Worm (Caenorhabditis elegans) whole organism, L4 larva: Measurements from ENCODE around the gene F28C1.3.

ENCODE experiments used
- F10B5.3 ChIP-seq: sonication (generic microtip); optimal IDR thresholded peaks from 2 replicates; lab custom pipeline; 2016; ENCODE audit warnings: mild to moderate bottlenecking, missing genetic modification characterization, missing compliant biosample characterization
- T26A8.4 ChIP-seq: fragments of 200-800 bp; sonication (Bioruptor generic); IDR thresholded peaks from 2 replicates; pipeline ENCODE4 v1.3.6; 2022; ENCODE audit warnings: missing genetic modification characterization, missing compliant biosample characterization
- Y75B8A.6 ChIP-seq: fragments of 200-800 bp; sonication (Bioruptor generic); IDR thresholded peaks from 2 replicates; pipeline ENCODE4 v1.3.6; 2022; ENCODE audit warnings: missing genetic modification reagents, missing genetic modification characterization, missing compliant biosample characterization
- ZK337.2 ChIP-seq: fragments of 200-800 bp; sonication (Bioruptor generic); IDR thresholded peaks from 2 replicates; pipeline ENCODE4 v1.3.6; 2022; ENCODE audit warnings: missing genetic modification reagents, missing genetic modification characterization, missing compliant biosample characterization
- aha-1 ChIP-seq: fragments of 150-350 bp; peaks from one replicate; lab custom pipeline; 2014; ENCODE audit warnings: missing biosample characterization, missing genetic modification characterization
- aly-2 ChIP-seq: sonication (generic microtip); optimal IDR thresholded peaks from 2 replicates; lab custom pipeline; 2018; ENCODE audit warnings: missing biosample characterization, missing genetic modification characterization
- ama-1 ChIP-seq: fragments of 150-350 bp; optimal IDR thresholded peaks from 2 replicates; lab custom pipeline; 2014; ENCODE audit warnings: inconsistent platforms, mixed read lengths
- attf-4 ChIP-seq: sonication (generic microtip); optimal IDR thresholded peaks from 3 replicates; lab custom pipeline; 2017; ENCODE audit warnings: missing biosample characterization, missing genetic modification characterization
- ceh-44 ChIP-seq: fragments of 200-800 bp; sonication (Bioruptor generic); IDR thresholded peaks from 2 replicates; pipeline ENCODE4 v1.3.6; 2022; ENCODE audit warnings: missing genetic modification reagents, missing genetic modification characterization, missing compliant biosample characterization
- ces-1 ChIP-seq: fragments of 150-350 bp; sonication (generic microtip); optimal IDR thresholded peaks from 4 replicates; lab custom pipeline; 2014; ENCODE audit warnings: missing biosample characterization, missing genetic modification reagents, missing genetic modification characterization
- daf-16 ChIP-seq, 3 experiments: sonication (generic microtip); optimal IDR thresholded peaks; 2 replicates each; lab custom pipeline; 2016 to 2017; ENCODE audit warnings: missing genetic modification characterization in 3 of 3, missing genetic modification reagents in 3 of 3, mild to moderate bottlenecking in 2 of 3, missing compliant biosample characterization in 2 of 3, missing biosample characterization in 1 of 3, moderate library complexity in 1 of 3
- dmd-8 ChIP-seq: fragments of 200-800 bp; sonication (Bioruptor generic); IDR thresholded peaks from 2 replicates; pipeline ENCODE4 v1.3.6; 2022; ENCODE audit warnings: missing genetic modification characterization, missing compliant biosample characterization
- dpl-1 ChIP-seq: fragments of 150-350 bp; optimal IDR thresholded peaks from 2 replicates; lab custom pipeline; 2014; ENCODE audit warnings: missing biosample characterization, missing genetic modification reagents, missing genetic modification characterization
- duxl-1 ChIP-seq: sonication (generic microtip); optimal IDR thresholded peaks from 2 replicates; lab custom pipeline; 2016; ENCODE audit warnings: mild to moderate bottlenecking, missing genetic modification characterization, moderate library complexity, missing compliant biosample characterization; ENCODE audit not compliant: poor library complexity
- dve-1 ChIP-seq: sonication (generic microtip); optimal IDR thresholded peaks from 2 replicates; lab custom pipeline; 2017; ENCODE audit warnings: antibody characterized with exemption, mild to moderate bottlenecking, missing genetic modification characterization, missing compliant biosample characterization; ENCODE audit not compliant: insufficient read depth
- egl-43 ChIP-seq: fragments of 200-800 bp; sonication (Bioruptor generic); IDR thresholded peaks from 2 replicates; pipeline ENCODE4 v1.3.6; 2022; ENCODE audit warnings: missing genetic modification reagents, missing genetic modification characterization, missing compliant biosample characterization
- hlh-30 ChIP-seq: sonication (generic microtip); optimal IDR thresholded peaks from 2 replicates; lab custom pipeline; 2017; ENCODE audit warnings: antibody characterized with exemption, mild to moderate bottlenecking, missing genetic modification characterization, missing compliant biosample characterization; ENCODE audit not compliant: insufficient read depth
- hmg-1.1 ChIP-seq: fragments of 200-800 bp; sonication (Bioruptor generic); IDR thresholded peaks from 2 replicates; pipeline ENCODE4 v1.3.6; 2022; ENCODE audit warnings: missing genetic modification reagents, missing genetic modification characterization, missing compliant biosample characterization
- lin-1 ChIP-seq: fragments of 200-800 bp; sonication (Bioruptor generic); IDR thresholded peaks from 2 replicates; pipeline ENCODE4 v1.3.6; 2022; ENCODE audit warnings: missing genetic modification reagents, missing genetic modification characterization, missing compliant biosample characterization
- lin-13 ChIP-seq: fragments of 150-350 bp; optimal IDR thresholded peaks from 2 replicates; lab custom pipeline; 2014; ENCODE audit warnings: missing biosample characterization, missing genetic modification reagents, missing genetic modification characterization
- lin-38 ChIP-seq: fragments of 200-800 bp; sonication (Bioruptor generic); IDR thresholded peaks from 2 replicates; pipeline ENCODE4 v1.3.6; 2022; ENCODE audit warnings: missing genetic modification reagents, missing genetic modification characterization, missing compliant biosample characterization
- lsy-2 ChIP-seq, 2 experiments: fragments of 150-350 bp in 1 of 2; sonication (generic microtip) in 1 of 2; optimal IDR thresholded peaks; 2 replicates each; lab custom pipeline; 2014 to 2017; ENCODE audit warnings: missing biosample characterization in 2 of 2, missing genetic modification characterization in 2 of 2
- mdl-1 ChIP-seq, 2 experiments: fragments of 150-350 bp in 1 of 2; sonication (generic microtip) in 1 of 2; optimal IDR thresholded peaks; 2 replicates each; lab custom pipeline; 2014 to 2017; ENCODE audit warnings: missing biosample characterization in 2 of 2, missing genetic modification characterization in 2 of 2
- mdt-29 ChIP-seq: fragments of 200-800 bp; sonication (Bioruptor generic); IDR thresholded peaks from 2 replicates; pipeline ENCODE4 v1.3.6; 2022; ENCODE audit warnings: missing genetic modification reagents, missing genetic modification characterization, missing compliant biosample characterization
- mep-1 ChIP-seq: fragments of 150-350 bp; sonication (generic microtip); optimal IDR thresholded peaks from 3 replicates; lab custom pipeline; 2014; ENCODE audit warnings: missing biosample characterization, missing genetic modification characterization
- mes-2 ChIP-seq: sonication (generic microtip); optimal IDR thresholded peaks from 2 replicates; lab custom pipeline; 2016; ENCODE audit warnings: missing genotype, mild to moderate bottlenecking, missing genetic modification characterization, missing compliant biosample characterization; ENCODE audit not compliant: poor library complexity, severe bottlenecking
- mxl-3 ChIP-seq: fragments of 200-800 bp; sonication (Bioruptor generic); optimal IDR thresholded peaks from 2 replicates; lab custom pipeline; 2018; ENCODE audit warnings: mild to moderate bottlenecking, missing genetic modification characterization, missing compliant biosample characterization
- nhr-10 ChIP-seq: fragments of 150-350 bp; optimal IDR thresholded peaks from 2 replicates; lab custom pipeline; 2014; ENCODE audit warnings: missing biosample characterization, missing genetic modification characterization
- nhr-102 ChIP-seq: sonication (generic microtip); optimal IDR thresholded peaks from 2 replicates; lab custom pipeline; 2016; ENCODE audit warnings: mild to moderate bottlenecking, missing genetic modification characterization, moderate library complexity, missing compliant biosample characterization
- nhr-111 ChIP-seq: fragments of 200-800 bp; sonication (Bioruptor generic); optimal IDR thresholded peaks from 2 replicates; lab custom pipeline; 2018; ENCODE audit warnings: mild to moderate bottlenecking, missing genetic modification characterization, missing compliant biosample characterization
- nhr-237 ChIP-seq: sonication (generic microtip); optimal IDR thresholded peaks from 2 replicates; lab custom pipeline; 2017; ENCODE audit warnings: missing biosample characterization, missing genetic modification characterization
- nhr-25 ChIP-seq: sonication (generic microtip); optimal IDR thresholded peaks from 2 replicates; lab custom pipeline; 2017; ENCODE audit warnings: missing genetic modification characterization, mild to moderate bottlenecking, missing compliant biosample characterization, antibody characterized with exemption, moderate library complexity, borderline replicate concordance; ENCODE audit not compliant: insufficient read depth
- nhr-28 ChIP-seq: fragments of 150-350 bp; optimal IDR thresholded peaks from 2 replicates; lab custom pipeline; 2014; ENCODE audit warnings: missing biosample characterization, missing genetic modification characterization
- nhr-42 ChIP-seq: fragments of 200-800 bp; sonication (Bioruptor generic); IDR thresholded peaks from 2 replicates; pipeline ENCODE4 v1.3.6; 2022; ENCODE audit warnings: missing genetic modification characterization, missing compliant biosample characterization
- nhr-48 ChIP-seq: sonication (generic microtip); optimal IDR thresholded peaks from 2 replicates; lab custom pipeline; 2016; ENCODE audit warnings: mild to moderate bottlenecking, missing genetic modification characterization, missing compliant biosample characterization
- nhr-6 ChIP-seq: fragments of 150-350 bp; optimal IDR thresholded peaks from 2 replicates; lab custom pipeline; 2014; ENCODE audit warnings: missing biosample characterization, missing genetic modification characterization
- pha-4 ChIP-seq, 2 experiments: fragments of 150-350 bp in 1 of 2; fragments of 200-800 bp in 1 of 2; sonication (Bioruptor generic) in 1 of 2; IDR thresholded peaks in 1 of 2; optimal IDR thresholded peaks in 1 of 2; 2 replicates each; pipeline versions ENCODE4 v1.3.6 to Lab custom; 2014 to 2022; ENCODE audit warnings: missing genetic modification characterization in 2 of 2, missing genetic modification reagents in 2 of 2, missing biosample characterization in 1 of 2, missing compliant biosample characterization in 1 of 2
- sdz-12 ChIP-seq: fragments of 200-800 bp; sonication (Bioruptor generic); optimal IDR thresholded peaks from 2 replicates; lab custom pipeline; 2018; ENCODE audit warnings: mild to moderate bottlenecking, missing genetic modification characterization, missing compliant biosample characterization
- set-16 ChIP-seq: fragments of 200-800 bp; sonication (Bioruptor generic); IDR thresholded peaks from 2 replicates; pipeline ENCODE4 v1.3.6; 2022; ENCODE audit warnings: missing genetic modification reagents, missing genetic modification characterization, missing compliant biosample characterization
- snpc-1.2 ChIP-seq: fragments of 200-800 bp; sonication (Bioruptor generic); IDR thresholded peaks from 2 replicates; pipeline ENCODE4 v1.3.6; 2022; ENCODE audit warnings: missing genetic modification reagents, missing genetic modification characterization, missing compliant biosample characterization
- snpc-4 ChIP-seq: fragments of 150-350 bp; optimal IDR thresholded peaks from 2 replicates; lab custom pipeline; 2014; ENCODE audit warnings: missing biosample characterization, missing genetic modification characterization
- spr-1 ChIP-seq: sonication (generic microtip); optimal IDR thresholded peaks from 2 replicates; lab custom pipeline; 2016; ENCODE audit warnings: mild to moderate bottlenecking, missing genetic modification characterization, missing compliant biosample characterization
- tra-1 ChIP-seq: fragments of 200-800 bp; sonication (Bioruptor generic); IDR thresholded peaks from 2 replicates; pipeline ENCODE4 v1.3.6; 2022; ENCODE audit warnings: missing genetic modification reagents, missing genetic modification characterization, missing compliant biosample characterization
- unc-130 ChIP-seq: sonication (generic microtip); optimal IDR thresholded peaks from 2 replicates; lab custom pipeline; 2016; ENCODE audit warnings: missing genetic modification reagents, missing genetic modification characterization, missing compliant biosample characterization
- unc-62 ChIP-seq, 3 experiments: fragments of 150-350 bp in 1 of 3; sonication (generic microtip); optimal IDR thresholded peaks in 2 of 3; peaks in 1 of 3; 1 replicate in 1 of 3; 2 replicates in 2 of 3; lab custom pipeline; 2014 to 2017; ENCODE audit warnings: missing biosample characterization in 3 of 3, missing genetic modification characterization in 3 of 3, missing genetic modification reagents in 3 of 3, missing genotype in 1 of 3
- zip-11 ChIP-seq: fragments of 200-800 bp; sonication (Bioruptor generic); IDR thresholded peaks from 2 replicates; pipeline ENCODE4 v1.3.6; 2022; ENCODE audit warnings: missing genetic modification characterization, missing compliant biosample characterization
- ztf-7 ChIP-seq: fragments of 150-350 bp; optimal IDR thresholded peaks from 2 replicates; lab custom pipeline; 2014; ENCODE audit warnings: missing biosample characterization, missing genetic modification characterization

The F28C1.3 gene

ce11 chrV:12491070-12491643 lies 22.7 kb downstream of the F28C1.3 start:
- TF ChIP-seq mxl-3 (peak; percentile 54), mes-2 (tag; lab: Kevin White, UChicago) (peak; percentile 90), T26A8.4 (GFP tag; lab: Robert Waterston, UW) (peak; percentile 92), mdl-1 (tag; optimal IDR thresholded peaks at IDR 0.05; lab: Kevin White, UChicago) (peak; percentile 31 to 47), aly-2 (tag; lab: Kevin White, UChicago) (no peak), nhr-102 (peak; percentile 85), zip-11 (0 out of 2 replicates have a peak, but pooled peaks have one; percentile 43), hlh-30 (tag; lab: Kevin White, UChicago) (peak; percentile 70), nhr-25 (tag; lab: Kevin White, UChicago) (no peak), ztf-7 (peak; percentile 52), unc-130 (GFP tag; lab: Kevin White, UChicago) (peak; percentile 65), lin-13 (GFP tag; lab: Kevin White, UChicago) (peak; percentile 74), set-16 (GFP tag; lab: Robert Waterston, UW) (no peak), dve-1 (peak; percentile 92), nhr-10 (no peak), duxl-1 (peak; percentile 89), ZK337.2 (0 out of 2 replicates have a peak, but pooled peaks have one; percentile 3), lin-1 (GFP tag; lab: Robert Waterston, UW) (peak; percentile 74), mep-1 (tag; lab: Kevin White, UChicago) (peak; percentile 84), nhr-42 (GFP tag; lab: Robert Waterston, UW) (peak; percentile 75), dpl-1 (peak; percentile 28), ces-1 (GFP tag; lab: Kevin White, UChicago) (no peak), attf-4 (tag; lab: Kevin White, UChicago) (no peak), unc-62 (GFP tag; optimal IDR thresholded peaks at IDR 0.05 in 1 of 2; lab: Kevin White, UChicago) (no peak), unc-62 (tag; optimal IDR thresholded peaks at IDR 0.05; lab: Kevin White, UChicago) (no peak), lsy-2 (tag; optimal IDR thresholded peaks at IDR 0.05; lab: Kevin White, UChicago) (peak in 1 of 2 experiments; percentile 68), lin-38 (peak; percentile 68), Y75B8A.6 (no peak), dmd-8 (0 out of 2 replicates have a peak, but pooled peaks have one; percentile 29), F10B5.3 (tag; lab: Kevin White, UChicago) (peak; percentile 77), egl-43 (GFP tag; lab: Robert Waterston, UW) (peak; percentile 76; the same call in 1 of the 2 replicates), snpc-4 (tag; lab: Kevin White, UChicago) (peak; percentile 94), pha-4 (GFP tag; IDR thresholded peaks at IDR 0.05; lab: Robert Waterston, UW) (peak; percentile 60; the same call in 1 of the 2 replicates), pha-4 (tag; optimal IDR thresholded peaks at IDR 0.05; lab: Kevin White, UChicago) (no peak), nhr-6 (tag; lab: Kevin White, UChicago) (peak; percentile 81), daf-16 (GFP tag; optimal IDR thresholded peaks at IDR 0.05; lab: Kevin White, UChicago) (peak; percentile 38 to 87), daf-16 (tag; optimal IDR thresholded peaks at IDR 0.05; lab: Kevin White, UChicago) (peak; percentile 84), ama-1 (lab: Kevin White, UChicago) (peak; percentile 68), tra-1 (GFP tag; lab: Robert Waterston, UW) (peak; percentile 55; the same call in 1 of the 2 replicates), nhr-28 (tag; lab: Kevin White, UChicago) (peak; percentile 30), hmg-1.1 (peak; percentile 63; the same call in 1 of the 2 replicates), aha-1 (tag; lab: Kevin White, UChicago) (peak; percentile 46), mdt-29 (GFP tag; lab: Robert Waterston, UW) (peak; percentile 58; the same call in 1 of the 2 replicates), spr-1 (tag; lab: Kevin White, UChicago) (peak; percentile 79), nhr-237 (tag; lab: Kevin White, UChicago) (no peak), snpc-1.2 (GFP tag; lab: Robert Waterston, UW) (peak; percentile 90), nhr-48 (peak; percentile 64), nhr-111 (GFP tag; lab: Kevin White, UChicago) (no peak), ceh-44 (peak; percentile 88), sdz-12 (GFP tag; lab: Kevin White, UChicago) (no peak)
